Worm (Caenorhabditis elegans): ENCODE data around the gene mrps-35.

The mrps-35 gene

DNA sequence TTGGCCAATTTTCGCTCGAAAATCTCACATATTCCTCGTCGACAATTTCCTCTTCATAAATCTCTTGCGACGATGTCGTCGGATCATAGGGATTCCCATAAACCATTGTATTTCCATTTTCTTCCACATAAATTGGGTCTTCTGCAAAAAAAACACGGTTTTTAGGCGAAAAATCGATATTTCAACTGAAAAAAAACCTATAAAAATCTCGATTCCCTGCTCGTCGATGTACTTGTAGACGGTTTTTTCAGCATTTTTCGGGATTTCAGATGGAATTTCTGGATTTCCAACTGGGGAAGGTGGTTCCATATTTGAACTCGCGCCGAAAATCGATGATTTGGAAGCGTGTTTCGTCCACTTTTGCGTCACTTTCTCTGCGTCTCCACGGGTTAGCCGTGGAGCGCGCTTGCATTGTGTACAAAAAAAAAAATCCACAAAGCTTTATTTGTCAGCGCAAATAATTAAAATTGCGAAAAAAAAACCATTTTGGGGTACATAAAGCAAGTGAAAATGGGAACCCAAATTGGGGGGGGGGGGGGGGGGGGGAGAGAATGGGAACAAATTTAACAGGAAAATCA lies 13.5 kb upstream of the mrps-35 start, which contains the start of gene Y39B6A.43 (continued):
- TF ChIP-seq ceh-14 (tag; optimal IDR thresholded peaks at IDR 0.05) (peak; percentile 16), hlh-8 (tag; optimal IDR thresholded peaks at IDR 0.05) (no peak), mec-3 (tag; optimal IDR thresholded peaks at IDR 0.05; ENCODE audit: borderline replicate concordance) (no peak), ceh-48 (tag; optimal IDR thresholded peaks at IDR 0.05) (peak; percentile 84), ceh-30 (tag; optimal IDR thresholded peaks at IDR 0.05) (no peak), pag-3 (tag; optimal IDR thresholded peaks at IDR 0.05; ENCODE audit: borderline replicate concordance) (no peak), T23F11.4 (GFP tag; optimal IDR thresholded peaks at IDR 0.05) (no peak), dve-1 (tag; optimal IDR thresholded peaks at IDR 0.05) (peak; percentile 76), C38D4.7 (GFP tag; optimal IDR thresholded peaks at IDR 0.05) (no peak), ttx-3 (tag; optimal IDR thresholded peaks at IDR 0.05) (no peak), ama-1 (optimal IDR thresholded peaks at IDR 0.05) (no peak), tbx-2 (tag; optimal IDR thresholded peaks at IDR 0.05) (peak; percentile 56), ahr-1 (tag; optimal IDR thresholded peaks at IDR 0.05) (no peak), gmeb-2 (tag; optimal IDR thresholded peaks at IDR 0.05) (no peak), unc-42 (tag; optimal IDR thresholded peaks at IDR 0.05) (peak; percentile 63), rnt-1 (tag; optimal IDR thresholded peaks at IDR 0.05) (peak; percentile 79), unc-86 (tag; optimal IDR thresholded peaks at IDR 0.05) (peak; percentile 68), ceh-18 (tag; optimal IDR thresholded peaks at IDR 0.05) (peak; percentile 63), npax-4 (tag; optimal IDR thresholded peaks at IDR 0.05) (no peak), tbx-7 (tag; optimal IDR thresholded peaks at IDR 0.05) (peak; percentile 13), unc-55 (GFP tag; optimal IDR thresholded peaks at IDR 0.05) (peak; percentile 25), hlh-15 (tag; optimal IDR thresholded peaks at IDR 0.05) (no peak), fkh-6 (tag; optimal IDR thresholded peaks at IDR 0.05) (no peak), nfya-1 (tag; optimal IDR thresholded peaks at IDR 0.05) (peak; percentile 89), sdc-2 (tag; optimal IDR thresholded peaks at IDR 0.05) (no peak), ceh-19 (GFP tag; optimal IDR thresholded peaks at IDR 0.05) (no peak), elt-2 (tag; optimal IDR thresholded peaks at IDR 0.05) (peak; percentile 38), ets-4 (tag; optimal IDR thresholded peaks at IDR 0.05) (peak; percentile 69), ceh-22 (tag; optimal IDR thresholded peaks at IDR 0.05) (no peak), lin-11 (tag; optimal IDR thresholded peaks at IDR 0.05) (no peak), nhr-11 (tag; optimal IDR thresholded peaks at IDR 0.05) (no peak), fkh-10 (GFP tag; optimal IDR thresholded peaks at IDR 0.05) (peak; percentile 49), pha-2 (tag; optimal IDR thresholded peaks at IDR 0.05) (peak; percentile 81), pat-9 (tag; optimal IDR thresholded peaks at IDR 0.05) (no peak), hlh-30 (tag; optimal IDR thresholded peaks at IDR 0.05; ENCODE audit: insufficient read depth) (peak; percentile 52), K09A11.1 (tag; optimal IDR thresholded peaks at IDR 0.05; ENCODE audit: insufficient read depth) (peak; percentile 19)

DNA sequence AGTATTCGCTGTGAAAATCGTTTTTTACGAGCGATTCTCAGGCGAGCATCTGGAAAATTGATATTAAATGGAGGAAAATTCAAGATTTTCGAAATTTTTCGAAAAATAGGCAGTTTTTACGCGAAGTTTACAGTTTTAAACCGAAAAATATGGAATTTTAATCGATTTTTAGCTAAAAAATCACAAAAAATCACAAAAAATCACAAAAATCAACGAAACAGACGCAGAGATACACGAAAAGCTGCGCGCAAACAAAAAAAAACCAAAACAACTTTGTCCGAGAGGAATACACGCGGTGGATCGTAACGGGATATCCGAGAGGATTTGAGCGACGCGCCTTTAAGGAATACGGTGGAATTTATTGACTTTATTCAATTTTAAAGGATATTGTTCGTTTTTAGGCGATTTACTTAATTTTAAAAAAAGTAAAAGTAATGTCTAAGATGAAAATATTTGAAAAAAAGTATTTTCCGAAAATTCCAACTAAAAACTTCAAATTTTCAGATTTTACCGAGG lies 11.5 kb upstream of the mrps-35 start, which contains the start of gene Y39B6A.42:
Y39B6A.42 (minus strand) TSS at position 51 of the 516 bp plus-strand sequence.
- no peak for TF ChIP-seq ceh-14 (tag; optimal IDR thresholded peaks at IDR 0.05)
- no peak for TF ChIP-seq dve-1 (tag; optimal IDR thresholded peaks at IDR 0.05)
- TF ChIP-seq K09A11.1 (tag; optimal IDR thresholded peaks at IDR 0.05; ENCODE audit: insufficient read depth): no peak
- no peak for TF ChIP-seq C38D4.7 (GFP tag; optimal IDR thresholded peaks at IDR 0.05)
- TF ChIP-seq fkh-6 (tag; optimal IDR thresholded peaks at IDR 0.05): no peak
- TF ChIP-seq hlh-8 (tag; optimal IDR thresholded peaks at IDR 0.05): no peak
- TF ChIP-seq hlh-30 (tag; optimal IDR thresholded peaks at IDR 0.05; ENCODE audit: insufficient read depth): no peak
- no peak for TF ChIP-seq unc-3 (GFP tag; conservative IDR thresholded peaks at IDR 0.05)
- TF ChIP-seq unc-3 (tag; optimal IDR thresholded peaks at IDR 0.05): no peak
- no peak for TF ChIP-seq pha-4 (tag; optimal IDR thresholded peaks at IDR 0.05)
- TF ChIP-seq hlh-6 (tag; optimal IDR thresholded peaks at IDR 0.05): no peak
- TF ChIP-seq rnt-1 (tag; optimal IDR thresholded peaks at IDR 0.05): no peak
- no peak for TF ChIP-seq hlh-13 (GFP tag; optimal IDR thresholded peaks at IDR 0.05)
- TF ChIP-seq pros-1 (tag; optimal IDR thresholded peaks at IDR 0.05): no peak
- no peak for TF ChIP-seq gmeb-2 (tag; optimal IDR thresholded peaks at IDR 0.05)
